Worm (Caenorhabditis elegans) whole organism, L1 larva: ENCODE measurements around the gene unc-86.

ENCODE experiments used
- Y116A8C.19 ChIP-seq: sonication (generic microtip); optimal IDR thresholded peaks from 2 replicates; lab custom pipeline; 2016; ENCODE audit warnings: missing compliant biosample characterization, missing genetic modification characterization, borderline replicate concordance
- ceh-82 ChIP-seq, 3 experiments: fragments of 150-350 bp in 1 of 3; sonication (generic microtip) in 2 of 3; optimal IDR thresholded peaks; 2 replicates each; lab custom pipeline; 2014 to 2017; ENCODE audit warnings: missing biosample characterization in 3 of 3, missing genetic modification characterization in 3 of 3
- dsc-1 ChIP-seq: sonication (generic microtip); optimal IDR thresholded peaks from 2 replicates; lab custom pipeline; 2016; ENCODE audit warnings: mild to moderate bottlenecking, missing genetic modification characterization, missing compliant biosample characterization
- egl-27 ChIP-seq, 2 experiments: fragments of 150-350 bp in 1 of 2; sonication (generic microtip); optimal IDR thresholded peaks; 3 replicates each; lab custom pipeline; 2017 to 2018; ENCODE audit warnings: missing biosample characterization in 2 of 2, missing genetic modification characterization in 2 of 2, missing genetic modification reagents in 2 of 2
- fkh-10 ChIP-seq: sonication (generic microtip); optimal IDR thresholded peaks from 2 replicates; lab custom pipeline; 2017; ENCODE audit warnings: missing biosample characterization, missing genetic modification reagents, missing genetic modification characterization
- fos-1 ChIP-seq: fragments of 150-350 bp; optimal IDR thresholded peaks from 2 replicates; lab custom pipeline; 2014; ENCODE audit warnings: missing biosample characterization, missing genetic modification characterization
- grh-1 ChIP-seq: fragments of 200-800 bp; sonication (Bioruptor generic); IDR thresholded peaks from 2 replicates; pipeline ENCODE4 v1.3.6; 2022; ENCODE audit warnings: missing genetic modification reagents, missing genetic modification characterization, missing compliant biosample characterization
- lin-13 ChIP-seq: fragments of 150-350 bp; optimal IDR thresholded peaks from 2 replicates; lab custom pipeline; 2014; ENCODE audit warnings: missing biosample characterization, missing genetic modification reagents, missing genetic modification characterization
- lsy-2 ChIP-seq, 2 experiments: fragments of 150-350 bp; optimal IDR thresholded peaks; 2 replicates each; lab custom pipeline; 2014; ENCODE audit warnings: missing biosample characterization in 2 of 2, missing genetic modification characterization in 2 of 2
- mdl-1 ChIP-seq, 2 experiments: fragments of 150-350 bp; optimal IDR thresholded peaks; 2 replicates each; lab custom pipeline; 2014 to 2017; ENCODE audit warnings: missing biosample characterization in 2 of 2, missing genetic modification characterization in 2 of 2, inconsistent platforms in 1 of 2
- nhr-84 ChIP-seq: sonication (generic microtip); optimal IDR thresholded peaks from 2 replicates; lab custom pipeline; 2017; ENCODE audit warnings: missing biosample characterization, missing genetic modification characterization
- pax-3 ChIP-seq: fragments of 200-800 bp; sonication (Bioruptor generic); optimal IDR thresholded peaks from 2 replicates; lab custom pipeline; 2018; ENCODE audit warnings: mild to moderate bottlenecking, missing genetic modification characterization, moderate library complexity, missing compliant biosample characterization
- zag-1 ChIP-seq: fragments of 150-350 bp; optimal IDR thresholded peaks from 2 replicates; lab custom pipeline; 2014; ENCODE audit warnings: missing biosample characterization, missing genetic modification characterization

- no peak for TF ChIP-seq nhr-84
- TF ChIP-seq mdl-1 (tag; optimal IDR thresholded peaks at IDR 0.05; lab: Kevin White, UChicago) = no peak
- TF ChIP-seq lin-13 = no peak
- no peak for TF ChIP-seq fos-1 (tag; lab: Kevin White, UChicago)
- no peak for TF ChIP-seq egl-27 (tag; optimal IDR thresholded peaks at IDR 0.05; lab: Kevin White, UChicago)
- peak in 1 of 2 experiments; percentile 61 for TF ChIP-seq lsy-2 (tag; optimal IDR thresholded peaks at IDR 0.05; lab: Kevin White, UChicago)
- no peak for TF ChIP-seq zag-1 (tag; lab: Kevin White, UChicago)
- no peak for TF ChIP-seq fkh-10
- no peak for TF ChIP-seq pax-3 (tag; lab: Kevin White, UChicago)
- TF ChIP-seq grh-1 (GFP tag; lab: Robert Waterston, UW) = no peak
- TF ChIP-seq dsc-1 (tag; lab: Kevin White, UChicago) = no peak
- no peak for TF ChIP-seq ceh-82 (tag; optimal IDR thresholded peaks at IDR 0.05; lab: Kevin White, UChicago)
- no peak for TF ChIP-seq Y116A8C.19 (tag; lab: Kevin White, UChicago)
Measured at ce11 chrIII:8211562-8211961, 4.6 kb downstream of the unc-86 start.
